Worm (Caenorhabditis elegans): ENCODE measurements around the gene lat-1.

The lat-1 gene

ce11 chrII:8929771-8930170 lies 33.1 kb downstream of the lat-1 start, which contains the start of gene mrpl-50 (continued):
- TF ChIP-seq nhr-6 (tag; optimal IDR thresholded peaks at IDR 0.05) (no peak), set-16 (GFP tag; IDR thresholded peaks at IDR 0.05) (peak; percentile 13; the same call in 1 of the 2 replicates), daf-16 (GFP tag; optimal IDR thresholded peaks at IDR 0.05) (peak in 1 of 2 experiments; percentile 8), daf-16 (tag; optimal IDR thresholded peaks at IDR 0.05) (peak; percentile 23)

ce11 chrII:8930763-8931162 lies 34.1 kb downstream of the lat-1 start, which contains the start of gene enol-1:
TSS of gene enol-1 (plus strand) at chrII:8930997.
- no peak for TF ChIP-seq ceh-62 (tag; optimal IDR thresholded peaks at IDR 0.05)
- TF ChIP-seq ama-1 (optimal IDR thresholded peaks at IDR 0.05) = peak; percentile 69
- peak; percentile 32 for TF ChIP-seq lin-38 (GFP tag; IDR thresholded peaks at IDR 0.05)
- TF ChIP-seq daf-19 (GFP tag; conservative IDR thresholded peaks at IDR 0.05) = no peak
- no peak for TF ChIP-seq cey-2 (tag; optimal IDR thresholded peaks at IDR 0.05; ENCODE audit: borderline replicate concordance, insufficient read depth)
- peak; percentile 15 for TF ChIP-seq unc-130 (GFP tag; optimal IDR thresholded peaks at IDR 0.05)

- TF ChIP-seq arid-1 (GFP tag; conservative IDR thresholded peaks at IDR 0.05) (0 out of 2 replicates have a peak, but pooled peaks have one; percentile 6), hif-1 (tag; optimal IDR thresholded peaks at IDR 0.05) (peak; percentile 13 to 99), hlh-11 (tag; optimal IDR thresholded peaks at IDR 0.05) (peak; percentile 72), spr-1 (tag; optimal IDR thresholded peaks at IDR 0.05) (peak; percentile 4), lsy-2 (tag; optimal IDR thresholded peaks at IDR 0.05) (peak; percentile 0 to 28), mdl-1 (tag; optimal IDR thresholded peaks at IDR 0.05) (peak in 1 of 2 experiments; percentile 61), ama-1 (optimal IDR thresholded peaks at IDR 0.05) (no peak), ZK337.2 (GFP tag; IDR thresholded peaks at IDR 0.05) (no peak), Y75B8A.6 (GFP tag; IDR thresholded peaks at IDR 0.05) (0 out of 2 replicates have a peak, but pooled peaks have one; percentile 7), aha-1 (tag) (peak; percentile 99), dve-1 (tag; optimal IDR thresholded peaks at IDR 0.05; ENCODE audit: insufficient read depth) (peak; percentile 28), nhr-28 (tag; optimal IDR thresholded peaks at IDR 0.05) (peak; percentile 47), snpc-4 (tag; optimal IDR thresholded peaks at IDR 0.05) (no peak), mdt-29 (GFP tag; IDR thresholded peaks at IDR 0.05) (no peak), mes-2 (tag; optimal IDR thresholded peaks at IDR 0.05; ENCODE audit: poor library complexity, severe bottlenecking) (peak; percentile 15), unc-62 (GFP tag; optimal IDR thresholded peaks at IDR 0.05 in 1 of 2) (peak in 1 of 2 experiments; percentile 82), unc-62 (tag; optimal IDR thresholded peaks at IDR 0.05) (no peak), madf-9 (GFP tag; conservative IDR thresholded peaks at IDR 0.05) (0 out of 2 replicates have a peak, but pooled peaks have one; percentile 21), lim-7 (GFP tag; IDR thresholded peaks at IDR 0.05) (no peak), dpl-1 (GFP tag; optimal IDR thresholded peaks at IDR 0.05) (no peak), nhr-10 (tag; optimal IDR thresholded peaks at IDR 0.05) (no peak), rbr-2 (tag; optimal IDR thresholded peaks at IDR 0.05) (peak; percentile 35), pha-4 (GFP tag; IDR thresholded peaks at IDR 0.05) (0 out of 2 replicates have a peak, but pooled peaks have one; percentile 34), pha-4 (tag; optimal IDR thresholded peaks at IDR 0.05) (no peak), egl-43 (GFP tag; IDR thresholded peaks at IDR 0.05) (0 out of 2 replicates have a peak, but pooled peaks have one; percentile 3), skn-1 (tag; optimal IDR thresholded peaks at IDR 0.05) (no peak), dmd-6 (GFP tag; IDR thresholded peaks at IDR 0.05) (no peak), mxl-3 (GFP tag; optimal IDR thresholded peaks at IDR 0.05) (no peak), daf-16 (GFP tag; optimal IDR thresholded peaks at IDR 0.05) (no peak), daf-16 (tag; optimal IDR thresholded peaks at IDR 0.05) (peak; percentile 78), sdz-12 (GFP tag; optimal IDR thresholded peaks at IDR 0.05) (no peak), hlh-30 (tag; optimal IDR thresholded peaks at IDR 0.05; ENCODE audit: insufficient read depth) (peak; percentile 76), ces-1 (GFP tag; optimal IDR thresholded peaks at IDR 0.05) (no peak), F37D6.2 (tag; optimal IDR thresholded peaks at IDR 0.05) (no peak), F26F4.8 (GFP tag; conservative IDR thresholded peaks at IDR 0.05) (0 out of 2 replicates have a peak, but pooled peaks have one; percentile 11), F10B5.3 (tag; optimal IDR thresholded peaks at IDR 0.05) (no peak), zag-1 (tag; optimal IDR thresholded peaks at IDR 0.05) (no peak), nhr-77 (tag; optimal IDR thresholded peaks at IDR 0.05) (no peak)
Measured at ce11 chrII:8931405-8932149, 34.9 kb downstream of the lat-1 start.
